Fruit fly (Drosophila melanogaster) whole organism, pupa: Measurements from ENCODE around the gene CG13912.

ENCODE experiments used
- CG10348 ChIP-seq: fragments of 200-800 bp; sonication (Bioruptor generic); IDR thresholded peaks from 2 replicates; pipeline ENCODE4 v1.3.6; 2022; ENCODE audit warnings: missing biosample characterization, missing genetic modification characterization
- CG12605 ChIP-seq: fragments of 200-800 bp; sonication (Bioruptor generic); IDR thresholded peaks from 2 replicates; pipeline ENCODE4 v1.3.6; 2022; ENCODE audit warnings: missing biosample characterization, missing genetic modification characterization
- CG13204 ChIP-seq: fragments of 200-800 bp; sonication (Bioruptor generic); optimal IDR thresholded peaks from 2 replicates; lab custom pipeline; 2018; ENCODE audit warnings: missing biosample characterization, mild to moderate bottlenecking, missing genetic modification characterization, moderate library complexity
- CG14655 ChIP-seq: fragments of 200-800 bp; sonication (Bioruptor generic); optimal IDR thresholded peaks from 3 replicates; lab custom pipeline; 2017; ENCODE audit warnings: mild to moderate bottlenecking, missing biosample characterization, missing genetic modification reagents, missing genetic modification characterization
- CG15710 ChIP-seq: fragments of 200-800 bp; sonication (Bioruptor generic); optimal IDR thresholded peaks from 2 replicates; lab custom pipeline; 2018; ENCODE audit warnings: missing biosample characterization, mild to moderate bottlenecking, missing genetic modification characterization, moderate library complexity
- CG17806 ChIP-seq: fragments of 200-800 bp; sonication (Bioruptor generic); optimal IDR thresholded peaks from 2 replicates; lab custom pipeline; 2018; ENCODE audit warnings: missing biosample characterization, mild to moderate bottlenecking, missing genetic modification characterization, moderate library complexity
- CG32121 ChIP-seq: fragments of 200-800 bp; sonication (Bioruptor generic); IDR thresholded peaks from 2 replicates; pipeline ENCODE4 v1.3.6; 2022; ENCODE audit warnings: missing biosample characterization, missing genetic modification characterization
- CG34367 ChIP-seq: fragments of 200-800 bp; sonication (Bioruptor generic); optimal IDR thresholded peaks from 2 replicates; lab custom pipeline; 2018; ENCODE audit warnings: missing biosample characterization, mild to moderate bottlenecking, missing genetic modification characterization
- CG4496 ChIP-seq: fragments of 200-800 bp; sonication (Bioruptor generic); IDR thresholded peaks from 3 replicates; pipeline ENCODE4 v1.3.6; 2022; ENCODE audit warnings: missing biosample characterization, missing genetic modification characterization
- CG8159 ChIP-seq: fragments of 200-800 bp; sonication (Bioruptor generic); optimal IDR thresholded peaks from 3 replicates; lab custom pipeline; 2018; ENCODE audit warnings: missing biosample characterization, mild to moderate bottlenecking, missing genetic modification characterization, moderate library complexity
- CG8301 ChIP-seq: fragments of 200-800 bp; sonication (Bioruptor generic); optimal IDR thresholded peaks from 2 replicates; lab custom pipeline; 2018; ENCODE audit warnings: missing biosample characterization, mild to moderate bottlenecking, missing genetic modification characterization
- CG9948 ChIP-seq: fragments of 200-800 bp; sonication (Bioruptor generic); optimal IDR thresholded peaks from 2 replicates; lab custom pipeline; 2018; ENCODE audit warnings: missing biosample characterization, mild to moderate bottlenecking, missing genetic modification characterization, moderate library complexity
- D1 ChIP-seq: fragments of 200-800 bp; sonication (Bioruptor generic); optimal IDR thresholded peaks from 2 replicates; lab custom pipeline; 2018; ENCODE audit warnings: missing biosample characterization, mild to moderate bottlenecking, missing genetic modification characterization, moderate library complexity
- EcR ChIP-seq: fragments of 200-800 bp; sonication (Bioruptor generic); optimal IDR thresholded peaks from 3 replicates; lab custom pipeline; 2019; ENCODE audit warnings: missing biosample characterization, missing genetic modification characterization, mild to moderate bottlenecking, moderate library complexity, missing genetic modification reagents
- Ets98B ChIP-seq: fragments of 200-800 bp; sonication (Bioruptor generic); IDR thresholded peaks from 2 replicates; pipeline ENCODE4 v1.3.6; 2022; ENCODE audit warnings: missing biosample characterization, missing genetic modification characterization
- Pif1A ChIP-seq: fragments of 200-800 bp; sonication (Bioruptor generic); optimal IDR thresholded peaks from 3 replicates; lab custom pipeline; 2016; ENCODE audit warnings: missing biosample characterization, missing genetic modification characterization
- Pif1B ChIP-seq: fragments of 200-800 bp; sonication (Bioruptor generic); optimal IDR thresholded peaks from 3 replicates; lab custom pipeline; 2016; ENCODE audit warnings: missing biosample characterization, missing genetic modification characterization
- Snoo ChIP-seq: fragments of 200-800 bp; sonication (Bioruptor generic); optimal IDR thresholded peaks from 3 replicates; lab custom pipeline; 2017; ENCODE audit warnings: missing biosample characterization, mild to moderate bottlenecking, missing genetic modification characterization, inconsistent platforms
- fd96Ca ChIP-seq: fragments of 200-800 bp; sonication (Bioruptor generic); IDR thresholded peaks from 3 replicates; pipeline ENCODE4 v1.3.6; 2022; ENCODE audit warnings: missing biosample characterization, missing genetic modification characterization
- gl ChIP-seq: fragments of 200-800 bp; sonication (Bioruptor generic); optimal IDR thresholded peaks from 2 replicates; lab custom pipeline; 2018; ENCODE audit warnings: missing biosample characterization, mild to moderate bottlenecking, missing genetic modification characterization
- rn ChIP-seq: fragments of 200-800 bp; sonication (Bioruptor generic); IDR thresholded peaks from 2 replicates; pipeline ENCODE4 v1.3.6; 2022; ENCODE audit warnings: missing biosample characterization, missing genetic modification characterization

CG13912 gene

DNA sequence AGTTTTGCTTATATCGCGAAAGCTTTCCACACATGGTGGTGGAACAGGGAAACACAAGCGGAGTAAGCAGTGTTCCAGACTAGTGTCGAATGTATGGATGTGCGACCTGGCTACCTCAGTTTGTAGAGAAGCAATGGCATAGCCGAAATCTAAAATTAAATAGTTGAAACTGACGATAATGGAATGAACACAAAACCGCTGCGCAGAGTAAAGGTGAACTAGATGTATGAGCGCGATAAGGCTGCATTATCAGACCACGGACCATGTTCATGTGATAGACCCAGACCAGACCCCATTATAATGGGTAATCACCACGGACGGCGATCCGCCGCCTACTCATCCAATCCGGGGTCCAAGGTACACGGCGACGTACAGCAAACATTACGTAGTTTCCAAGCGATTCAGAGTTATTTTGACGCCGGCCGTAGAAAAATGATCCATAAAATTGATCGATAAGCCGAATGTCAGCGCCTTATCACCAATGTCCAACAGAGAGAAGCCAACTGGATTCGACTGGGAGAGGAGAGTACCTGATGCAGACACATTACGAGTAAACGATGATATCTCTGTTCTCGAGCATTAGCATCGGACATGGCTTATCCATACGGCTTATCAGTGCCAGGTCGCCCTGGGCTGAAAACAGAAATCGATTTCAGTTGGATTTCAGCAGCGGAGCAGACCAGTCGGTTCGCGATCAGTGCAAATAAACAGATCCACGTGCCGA lies at the start of gene CG13912:
CG13912 (plus strand) TSS at position 653 of the 724 bp plus-strand sequence.
- TF ChIP-seq D1 (tag; lab: Kevin White, UChicago) (no peak), fd96Ca (GFP tag; lab: Robert Waterston, UW) (no peak), Pif1B (GFP tag; lab: Kevin White, UChicago) (no peak), CG4496 (GFP tag; lab: Robert Waterston, UW) (no peak), CG17806 (no peak), gl (tag; lab: Kevin White, UChicago) (peak; percentile 64), CG32121 (no peak), rn (GFP tag; lab: Robert Waterston, UW) (no peak), CG13204 (GFP tag; lab: Kevin White, UChicago) (peak; percentile 38), CG8159 (no peak), EcR (GFP tag; lab: Kevin White, UChicago) (peak; percentile 10), CG34367 (tag; lab: Kevin White, UChicago) (no peak), Ets98B (GFP tag; lab: Robert Waterston, UW) (no peak), CG10348 (GFP tag; lab: Robert Waterston, UW) (no peak), CG8301 (tag; lab: Kevin White, UChicago) (no peak), CG14655 (peak; percentile 13), Snoo (tag; lab: Kevin White, UChicago) (no peak), CG9948 (tag; lab: Kevin White, UChicago) (no peak), Pif1A (GFP tag; lab: Kevin White, UChicago) (no peak), CG12605 (GFP tag; lab: Robert Waterston, UW) (no peak)

DNA sequence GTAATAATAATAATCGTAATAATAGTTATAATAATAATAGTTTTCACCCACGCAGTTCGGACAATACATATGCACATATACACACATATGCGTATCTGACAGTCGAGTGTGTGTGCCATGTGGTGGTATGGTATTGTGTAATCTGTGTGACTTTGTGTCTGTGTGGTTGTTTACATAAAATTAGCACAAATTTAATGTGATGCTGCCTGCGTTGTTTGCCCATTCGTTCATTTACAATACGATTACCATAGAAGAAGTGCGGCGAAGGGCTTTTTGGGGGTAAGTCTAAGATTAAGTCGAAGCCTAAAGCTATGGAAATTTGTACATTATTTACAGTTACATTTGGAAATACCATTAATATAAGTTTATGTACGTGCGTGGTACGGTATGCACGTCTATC lies 48.8 kb upstream of the CG13912 start:
- TF ChIP-seq CG12605 (GFP tag; lab: Robert Waterston, UW) = no peak
- TF ChIP-seq Pif1B (GFP tag; lab: Kevin White, UChicago) = no peak
- no peak for TF ChIP-seq CG15710 (tag; lab: Kevin White, UChicago)
- TF ChIP-seq EcR (GFP tag; lab: Kevin White, UChicago) = no peak
- TF ChIP-seq CG34367 (tag; lab: Kevin White, UChicago) = no peak
- no peak for TF ChIP-seq D1 (tag; lab: Kevin White, UChicago)
- TF ChIP-seq CG32121 = no peak
- TF ChIP-seq rn (GFP tag; lab: Robert Waterston, UW) = no peak
- TF ChIP-seq Ets98B (GFP tag; lab: Robert Waterston, UW) = no peak
- no peak for TF ChIP-seq CG4496 (GFP tag; lab: Robert Waterston, UW)
- TF ChIP-seq Snoo (tag; lab: Kevin White, UChicago) = no peak
- TF ChIP-seq, all 21 proteins: peak for 0

DNA sequence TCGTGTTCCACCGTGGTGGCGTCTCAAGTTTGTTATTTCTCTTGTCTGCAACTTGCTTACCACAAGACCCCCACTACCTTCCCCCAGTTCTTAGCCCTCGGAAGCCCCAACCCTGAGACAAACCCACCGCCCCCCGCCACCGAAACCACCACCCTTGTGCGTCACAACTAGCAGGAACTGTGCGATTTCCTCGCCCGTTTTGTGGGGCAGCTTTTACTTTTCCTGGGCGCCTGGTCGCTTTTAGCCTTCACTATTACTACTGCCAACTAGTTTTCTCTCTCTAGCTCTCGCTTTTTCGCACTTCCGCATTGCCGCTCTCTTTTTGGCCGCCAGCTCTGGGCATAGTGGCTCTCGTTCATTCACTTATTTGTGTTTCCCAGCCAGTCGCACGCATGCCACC lies 42.9 kb upstream of the CG13912 start:
- TF ChIP-seq CG12605 (GFP tag; lab: Robert Waterston, UW) = no peak
- no peak for TF ChIP-seq gl (tag; lab: Kevin White, UChicago)
- no peak for TF ChIP-seq CG15710 (tag; lab: Kevin White, UChicago)
- TF ChIP-seq D1 (tag; lab: Kevin White, UChicago) = no peak
- TF ChIP-seq Ets98B (GFP tag; lab: Robert Waterston, UW) = no peak
- TF ChIP-seq CG34367 (tag; lab: Kevin White, UChicago) = no peak
- no peak for TF ChIP-seq Pif1B (GFP tag; lab: Kevin White, UChicago)
- no peak for TF ChIP-seq CG4496 (GFP tag; lab: Robert Waterston, UW)
- TF ChIP-seq rn (GFP tag; lab: Robert Waterston, UW) = no peak

DNA sequence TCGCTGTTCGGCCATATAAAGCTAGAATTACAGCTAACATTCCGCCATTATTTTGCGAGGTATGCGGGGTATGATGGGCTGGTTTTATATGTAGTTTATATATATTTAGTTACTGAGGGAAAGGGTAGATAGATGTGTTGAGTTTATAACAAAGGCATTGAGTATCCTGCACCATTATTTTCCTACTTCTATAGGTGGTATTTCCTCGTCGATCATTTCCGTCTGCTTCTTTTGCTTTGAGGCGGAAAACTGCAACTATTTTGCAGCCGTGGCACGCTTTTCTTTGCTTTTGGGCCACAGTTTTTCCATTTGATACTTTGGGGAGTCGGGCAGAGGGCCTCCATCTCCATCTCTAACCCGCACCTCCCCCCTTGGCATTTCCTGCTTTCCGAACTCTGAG lies 40.2 kb upstream of the CG13912 start:
- TF ChIP-seq fd96Ca (GFP tag; lab: Robert Waterston, UW) (peak; percentile 38; the same call in 1 of the 3 replicates), CG4496 (GFP tag; lab: Robert Waterston, UW) (0 out of 3 replicates have a peak, but pooled peaks have one; percentile 12), CG14655 (peak; percentile 27), CG8301 (tag; lab: Kevin White, UChicago) (no peak)

DNA sequence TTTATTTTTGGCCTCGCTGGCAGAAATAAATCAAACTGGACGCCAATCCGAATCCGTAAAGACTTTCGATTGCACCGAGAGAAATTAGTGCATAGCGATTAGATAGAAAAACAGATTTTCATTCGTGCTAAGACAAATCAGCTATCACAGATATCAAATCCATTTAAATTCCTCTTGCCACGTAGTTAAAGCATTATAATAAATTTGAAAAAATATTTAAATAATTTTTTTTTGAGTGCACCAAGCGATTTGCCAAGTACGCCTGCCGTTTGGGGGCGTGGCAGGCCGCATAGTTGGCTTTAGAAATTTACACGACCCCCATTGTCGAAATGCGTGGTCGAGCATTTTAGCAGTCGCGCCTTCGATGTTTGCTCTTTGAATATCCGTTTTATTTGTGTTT lies 37.7 kb upstream of the CG13912 start:
- no peak for TF ChIP-seq CG14655
- no peak for TF ChIP-seq Pif1A (GFP tag; lab: Kevin White, UChicago)
- TF ChIP-seq CG8159 = no peak
- TF ChIP-seq CG4496 (GFP tag; lab: Robert Waterston, UW) = peak; percentile 39; the same call in 1 of the 3 replicates
- TF ChIP-seq gl (tag; lab: Kevin White, UChicago) = no peak
- TF ChIP-seq CG34367 (tag; lab: Kevin White, UChicago) = no peak
- TF ChIP-seq CG8301 (tag; lab: Kevin White, UChicago) = no peak

DNA sequence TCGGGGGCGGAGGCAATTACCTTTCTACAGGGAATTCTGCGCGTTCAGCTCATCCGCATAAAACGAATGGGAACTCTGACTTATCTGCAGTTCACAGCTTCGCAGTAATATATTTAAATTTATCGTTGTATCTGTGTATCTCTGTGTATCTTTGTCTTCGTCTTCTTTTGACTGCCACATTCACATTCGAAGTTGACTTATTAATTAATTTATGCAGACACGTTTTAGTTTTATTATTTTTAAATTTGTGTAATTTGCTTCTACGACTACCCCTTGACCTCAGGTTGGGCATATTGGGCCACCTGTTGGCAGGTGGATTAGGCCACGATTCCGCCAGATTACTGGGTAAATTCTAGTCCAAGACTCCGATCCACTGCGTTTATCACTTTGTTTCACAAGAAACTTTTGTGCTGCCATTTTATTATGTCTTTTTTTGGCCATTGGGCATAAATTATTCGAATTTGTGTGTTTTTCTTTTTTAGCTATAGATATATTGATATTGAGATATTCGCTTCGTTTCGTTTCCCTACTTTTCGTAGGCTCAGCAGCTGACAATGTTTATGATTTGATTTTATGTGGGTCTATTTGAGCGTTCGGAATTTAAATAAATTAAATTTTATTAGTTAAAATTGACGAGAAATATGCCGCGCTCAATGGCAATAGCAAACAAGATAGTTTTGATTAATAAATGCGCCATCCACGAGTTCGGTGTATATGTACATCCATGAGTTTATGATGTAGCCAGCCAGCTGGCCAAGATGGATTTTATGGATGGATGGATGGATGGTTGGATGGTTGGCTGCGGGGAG lies 36.6 kb upstream of the CG13912 start:
- TF ChIP-seq Pif1B (GFP tag; lab: Kevin White, UChicago) (no peak), CG10348 (GFP tag; lab: Robert Waterston, UW) (no peak), CG13204 (GFP tag; lab: Kevin White, UChicago) (no peak), EcR (GFP tag; lab: Kevin White, UChicago) (no peak), CG12605 (GFP tag; lab: Robert Waterston, UW) (no peak), rn (GFP tag; lab: Robert Waterston, UW) (no peak), D1 (tag; lab: Kevin White, UChicago) (no peak), Pif1A (GFP tag; lab: Kevin White, UChicago) (no peak), CG8301 (tag; lab: Kevin White, UChicago) (no peak), Snoo (tag; lab: Kevin White, UChicago) (no peak), Ets98B (GFP tag; lab: Robert Waterston, UW) (no peak), CG17806 (no peak), CG32121 (no peak), CG14655 (no peak), CG9948 (tag; lab: Kevin White, UChicago) (no peak), fd96Ca (GFP tag; lab: Robert Waterston, UW) (no peak), gl (tag; lab: Kevin White, UChicago) (no peak), CG34367 (tag; lab: Kevin White, UChicago) (no peak), CG4496 (GFP tag; lab: Robert Waterston, UW) (no peak)
